Worm (Caenorhabditis elegans) whole organism, L3 larva: ENCODE results near the gene glb-6.

Source experiments
- ama-1 ChIP-seq: fragments of 150-350 bp; optimal IDR thresholded peaks from 2 replicates; lab custom pipeline; 2018
- ceh-16 ChIP-seq: sonication (generic microtip); optimal IDR thresholded peaks from 2 replicates; lab custom pipeline; 2017; ENCODE audit warnings: missing biosample characterization, missing genetic modification characterization
- ceh-9 ChIP-seq: sonication (generic microtip); optimal IDR thresholded peaks from 2 replicates; lab custom pipeline; 2018; ENCODE audit warnings: missing biosample characterization, missing genetic modification characterization
- jun-1 ChIP-seq: fragments of 150-350 bp; optimal IDR thresholded peaks from 2 replicates; lab custom pipeline; 2014; ENCODE audit warnings: missing biosample characterization, missing genetic modification reagents, missing genetic modification characterization
- lin-15B ChIP-seq: fragments of 150-350 bp; optimal IDR thresholded peaks from 2 replicates; lab custom pipeline; 2014; ENCODE audit warnings: missing biosample characterization, missing genetic modification characterization
- mdl-1 ChIP-seq: fragments of 150-350 bp; optimal IDR thresholded peaks from 2 replicates; lab custom pipeline; 2014; ENCODE audit warnings: missing biosample characterization, missing genetic modification characterization
- nfya-1 ChIP-seq: sonication (generic microtip); optimal IDR thresholded peaks from 2 replicates; lab custom pipeline; 2017; ENCODE audit warnings: missing genetic modification characterization, mild to moderate bottlenecking, missing compliant biosample characterization, antibody characterized with exemption, moderate library complexity; ENCODE audit not compliant: insufficient read depth
- nhr-77 ChIP-seq: fragments of 150-350 bp; optimal IDR thresholded peaks from 2 replicates; lab custom pipeline; 2014; ENCODE audit warnings: missing biosample characterization, missing genetic modification characterization
- unc-39 ChIP-seq: sonication (generic microtip); optimal IDR thresholded peaks from 4 replicates; lab custom pipeline; 2017; ENCODE audit warnings: missing biosample characterization, missing genetic modification characterization

- TF ChIP-seq ceh-9 (tag; lab: Kevin White, UChicago) (no peak), nfya-1 (tag; lab: Kevin White, UChicago) (no peak), ama-1 (lab: Kevin White, UChicago) (no peak), lin-15B (tag; lab: Kevin White, UChicago) (no peak), ceh-16 (tag; lab: Kevin White, UChicago) (no peak), mdl-1 (tag; lab: Kevin White, UChicago) (no peak), nhr-77 (no peak), unc-39 (tag; lab: Kevin White, UChicago) (no peak), jun-1 (tag; lab: Kevin White, UChicago) (no peak)
These were observed 39.9 kb upstream of the glb-6 start for ce11 chrV:5610186-5610585.
